Fruit fly (Drosophila melanogaster): ENCODE data around the gene CG16989.

The CG16989 gene

dm6 chrX:758892-759621 lies 33.9 kb upstream of the CG16989 start, which contains the start of gene CG5273 (continued):
- TF ChIP-seq Hr51 (GFP tag; optimal IDR thresholded peaks at IDR 0.05), result peak in 1 of 2 experiments; percentile 25
- TF ChIP-seq CG10147 (GFP tag; optimal IDR thresholded peaks at IDR 0.05), result peak; percentile 7
- TF ChIP-seq lmd (GFP tag; IDR thresholded peaks at IDR 0.05), result peak; percentile 8; the same call in 1 of the 2 replicates
- peak; percentile 22 for TF ChIP-seq fd102C (GFP tag; optimal IDR thresholded peaks at IDR 0.05)
- no peak for TF ChIP-seq toy (GFP tag; IDR thresholded peaks at IDR 0.05)
- TF ChIP-seq CG31365 (tag; optimal IDR thresholded peaks at IDR 0.05), result no peak
- TF ChIP-seq Rfx (GFP tag; IDR thresholded peaks at IDR 0.05), result peak; percentile 66
- peak; percentile 96 for TF ChIP-seq hbn (GFP tag; IDR thresholded peaks at IDR 0.05; ENCODE audit: partially characterized antibody)
- peak; percentile 25 for TF ChIP-seq Xbp1 (GFP tag; optimal IDR thresholded peaks at IDR 0.05)
- peak; percentile 14 for TF ChIP-seq CG15696 (tag; optimal IDR thresholded peaks at IDR 0.05)
- TF ChIP-seq Xrp1 (GFP tag; IDR thresholded peaks at IDR 0.05), result peak; percentile 51; the same call in 1 of the 2 replicates
- TF ChIP-seq CG2116 (GFP tag; optimal IDR thresholded peaks at IDR 0.05), result peak; percentile 92
- TF ChIP-seq lilli (GFP tag; optimal IDR thresholded peaks at IDR 0.05), result peak; percentile 20
- peak; percentile 1 for TF ChIP-seq CG10209 (GFP tag; optimal IDR thresholded peaks at IDR 0.05)
- TF ChIP-seq Sry-δ (GFP tag; optimal IDR thresholded peaks at IDR 0.05), result peak; percentile 39
- no peak for TF ChIP-seq CG31388 (GFP tag; optimal IDR thresholded peaks at IDR 0.05)
- peak; percentile 45 for TF ChIP-seq lbe (GFP tag; optimal IDR thresholded peaks at IDR 0.05)
- TF ChIP-seq CG13287 (GFP tag; IDR thresholded peaks at IDR 0.05; ENCODE audit: partially characterized antibody), result peak; percentile 95
- TF ChIP-seq CG13123 (GFP tag; optimal IDR thresholded peaks at IDR 0.05), result no peak
- peak; percentile 31 for TF ChIP-seq CoRest (tag; optimal IDR thresholded peaks at IDR 0.05)
- no peak for TF ChIP-seq CG10654 (GFP tag; optimal IDR thresholded peaks at IDR 0.05)
- TF ChIP-seq Spps (tag; optimal IDR thresholded peaks at IDR 0.05), result no peak
- no peak for TF ChIP-seq ara (GFP tag; IDR thresholded peaks at IDR 0.05)
- TF ChIP-seq row (GFP tag; IDR thresholded peaks at IDR 0.05), result peak; percentile 94
- no peak for TF ChIP-seq disco-r (GFP tag; optimal IDR thresholded peaks at IDR 0.05)
- TF ChIP-seq ewg (GFP tag; optimal IDR thresholded peaks at IDR 0.05), result no peak
- peak; percentile 13 for TF ChIP-seq CG3281 (GFP tag; optimal IDR thresholded peaks at IDR 0.05)
- TF ChIP-seq CG30403 (GFP tag; optimal IDR thresholded peaks at IDR 0.05), result no peak
- peak; percentile 7 for TF ChIP-seq CG7839 (tag; optimal IDR thresholded peaks at IDR 0.05)
- peak; percentile 74 for TF ChIP-seq CG17186 (GFP tag; optimal IDR thresholded peaks at IDR 0.05)
- peak; percentile 98 for TF ChIP-seq pros (GFP tag; optimal IDR thresholded peaks at IDR 0.05)
- TF ChIP-seq CHES-1-like (GFP tag; optimal IDR thresholded peaks at IDR 0.05), result peak; percentile 54
- no peak for TF ChIP-seq CG9876 (GFP tag; optimal IDR thresholded peaks at IDR 0.05)
- peak; percentile 54 for TF ChIP-seq cad (GFP tag; optimal IDR thresholded peaks at IDR 0.05)
- TF ChIP-seq amos (GFP tag; IDR thresholded peaks at IDR 0.05; ENCODE audit: partially characterized antibody), result peak; percentile 97
- 0 out of 3 replicates have a peak, but pooled peaks have one; percentile 5 for TF ChIP-seq Dbx (GFP tag; IDR thresholded peaks at IDR 0.05)
- TF ChIP-seq Taf1 (GFP tag; IDR thresholded peaks at IDR 0.05), result no peak
- TF ChIP-seq CG9727 (GFP tag; optimal IDR thresholded peaks at IDR 0.05), result peak; percentile 17
- peak; percentile 98 for TF ChIP-seq Doc3 (GFP tag; IDR thresholded peaks at IDR 0.05; ENCODE audit: partially characterized antibody)
- peak; percentile 14 for TF ChIP-seq mirr (GFP tag; optimal IDR thresholded peaks at IDR 0.05)
- no peak for TF ChIP-seq CG6854 (GFP tag; optimal IDR thresholded peaks at IDR 0.05)
- TF ChIP-seq CTCF (GFP tag; optimal IDR thresholded peaks at IDR 0.05), result peak; percentile 78
- TF ChIP-seq vvl (GFP tag; IDR thresholded peaks at IDR 0.05), result peak; percentile 34
- TF ChIP-seq CG9437 (GFP tag; optimal IDR thresholded peaks at IDR 0.05), result no peak
- TF ChIP-seq jing (GFP tag; optimal IDR thresholded peaks at IDR 0.05), result no peak
- TF ChIP-seq ap (GFP tag; IDR thresholded peaks at IDR 0.05), result no peak
- peak; percentile 60 for TF ChIP-seq CG6254 (GFP tag; optimal IDR thresholded peaks at IDR 0.05)
- TF ChIP-seq CG12769 (tag; optimal IDR thresholded peaks at IDR 0.05), result peak; percentile 67
- TF ChIP-seq E2f1 (GFP tag; IDR thresholded peaks at IDR 0.05), result 0 out of 2 replicates have a peak, but pooled peaks have one; percentile 9
